Fruit fly (Drosophila melanogaster) whole organism, adult: Measurements from ENCODE around the gene CG14693.

ENCODE experiments used
- CG11617 ChIP-seq: fragments of 200-800 bp; sonication (Bioruptor generic); optimal IDR thresholded peaks from 2 replicates; lab custom pipeline; 2017; ENCODE audit warnings: mild to moderate bottlenecking, missing biosample characterization, missing genetic modification reagents, missing genetic modification characterization
- CG12768 ChIP-seq: fragments of 200-800 bp; sonication (Bioruptor generic); optimal IDR thresholded peaks from 2 replicates; lab custom pipeline; 2017; ENCODE audit warnings: missing biosample characterization, missing genetic modification characterization, mild to moderate bottlenecking, moderate library complexity, missing genetic modification reagents
- CG14711 ChIP-seq: fragments of 200-800 bp; sonication (Bioruptor generic); optimal IDR thresholded peaks from 2 replicates; lab custom pipeline; 2018; ENCODE audit warnings: missing biosample characterization, mild to moderate bottlenecking, missing genetic modification characterization, moderate library complexity
- CG1620 ChIP-seq: fragments of 200-800 bp; sonication (Bioruptor generic); optimal IDR thresholded peaks from 2 replicates; lab custom pipeline; 2016; ENCODE audit warnings: missing biosample characterization, missing genetic modification characterization
- CG33017 ChIP-seq: fragments of 200-800 bp; sonication (Bioruptor generic); optimal IDR thresholded peaks from 2 replicates; lab custom pipeline; 2018; ENCODE audit warnings: missing biosample characterization, mild to moderate bottlenecking, missing genetic modification characterization, moderate library complexity
- CG5204 ChIP-seq: fragments of 200-800 bp; sonication (Bioruptor generic); optimal IDR thresholded peaks from 2 replicates; lab custom pipeline; 2016; ENCODE audit warnings: missing biosample characterization, missing genetic modification characterization
- CG7045 ChIP-seq: fragments of 200-800 bp; sonication (Bioruptor generic); optimal IDR thresholded peaks from 2 replicates; lab custom pipeline; 2017; ENCODE audit warnings: missing biosample characterization, mild to moderate bottlenecking, missing genetic modification characterization
- CG7101 ChIP-seq: fragments of 200-800 bp; sonication (Bioruptor generic); optimal IDR thresholded peaks from 2 replicates; lab custom pipeline; 2018; ENCODE audit warnings: missing biosample characterization, mild to moderate bottlenecking, missing genetic modification characterization, moderate library complexity
- Clk ChIP-seq: fragments of 200-800 bp; sonication (Bioruptor generic); optimal IDR thresholded peaks from 2 replicates; lab custom pipeline; 2017; ENCODE audit warnings: missing biosample characterization, missing genetic modification characterization
- Crg-1 ChIP-seq: fragments of 200-800 bp; sonication (Bioruptor generic); optimal IDR thresholded peaks from 2 replicates; lab custom pipeline; 2016; ENCODE audit warnings: missing biosample characterization, missing genetic modification characterization
- Hr96 ChIP-seq: fragments of 200-800 bp; sonication (Bioruptor generic); optimal IDR thresholded peaks from 2 replicates; lab custom pipeline; 2016; ENCODE audit warnings: missing biosample characterization, missing genetic modification characterization
- Mnt ChIP-seq: fragments of 200-800 bp; sonication (Bioruptor generic); optimal IDR thresholded peaks from 2 replicates; lab custom pipeline; 2016; ENCODE audit warnings: missing biosample characterization, mild to moderate bottlenecking, missing genetic modification characterization
- bab1 ChIP-seq: fragments of 200-800 bp; sonication (Bioruptor generic); optimal IDR thresholded peaks from 3 replicates; lab custom pipeline; 2019; ENCODE audit warnings: missing biosample characterization, mild to moderate bottlenecking, missing genetic modification characterization, moderate library complexity
- cic ChIP-seq: fragments of 200-800 bp; sonication (Bioruptor generic); optimal IDR thresholded peaks from 2 replicates; lab custom pipeline; 2017; ENCODE audit warnings: missing biosample characterization, mild to moderate bottlenecking, missing genetic modification characterization, moderate library complexity
- cnc ChIP-seq, 2 experiments: fragments of >200 bp; optimal IDR thresholded peaks; 2 replicates each; lab custom pipeline; 2017
- kay ChIP-seq: fragments of 200-800 bp; sonication (Bioruptor generic); peaks from one replicate; lab custom pipeline; 2016; ENCODE audit warnings: missing biosample characterization, missing genetic modification characterization, borderline replicate concordance
- ovo ChIP-seq: fragments of 200-800 bp; sonication (Bioruptor generic); optimal IDR thresholded peaks from 2 replicates; lab custom pipeline; 2016; ENCODE audit warnings: missing biosample characterization, missing genetic modification characterization
- pad ChIP-seq: fragments of 200-800 bp; sonication (Bioruptor generic); optimal IDR thresholded peaks from 3 replicates; lab custom pipeline; 2017; ENCODE audit warnings: missing biosample characterization, missing genetic modification characterization, mild to moderate bottlenecking, moderate library complexity, missing genetic modification reagents
- tj ChIP-seq: fragments of 200-800 bp; sonication (Bioruptor generic); optimal IDR thresholded peaks from 3 replicates; lab custom pipeline; 2017; ENCODE audit warnings: missing biosample characterization, mild to moderate bottlenecking, missing genetic modification characterization, moderate library complexity
- toe ChIP-seq: fragments of 200-800 bp; sonication (Bioruptor generic); optimal IDR thresholded peaks from 2 replicates; lab custom pipeline; 2016; ENCODE audit warnings: missing biosample characterization, missing genetic modification characterization

Gene CG14693

DNA sequence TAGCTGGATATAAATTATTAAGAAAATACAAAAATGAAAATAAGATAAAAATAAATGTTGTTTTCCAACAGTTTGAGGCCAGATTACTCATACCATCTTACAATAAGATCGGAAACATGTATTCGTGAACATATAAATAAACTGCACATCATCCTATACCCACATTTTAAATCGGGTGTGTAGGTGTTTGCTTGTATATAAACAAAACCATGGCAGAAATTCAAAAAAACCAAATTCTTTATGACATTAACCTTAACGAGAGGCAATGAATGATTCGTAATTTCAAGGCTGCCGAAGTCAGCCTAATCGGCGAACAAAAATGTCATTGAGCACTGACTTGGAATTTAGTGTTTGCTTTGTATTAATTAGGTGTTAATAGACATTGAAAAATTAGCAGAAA, 36.7 kb downstream of the CG14693 start:
- TF ChIP-seq pad (GFP tag; lab: Kevin White, UChicago) (no peak), CG33017 (tag; lab: Kevin White, UChicago) (no peak), Crg-1 (GFP tag; lab: Kevin White, UChicago) (no peak), CG14711 (tag; lab: Kevin White, UChicago) (no peak)

DNA sequence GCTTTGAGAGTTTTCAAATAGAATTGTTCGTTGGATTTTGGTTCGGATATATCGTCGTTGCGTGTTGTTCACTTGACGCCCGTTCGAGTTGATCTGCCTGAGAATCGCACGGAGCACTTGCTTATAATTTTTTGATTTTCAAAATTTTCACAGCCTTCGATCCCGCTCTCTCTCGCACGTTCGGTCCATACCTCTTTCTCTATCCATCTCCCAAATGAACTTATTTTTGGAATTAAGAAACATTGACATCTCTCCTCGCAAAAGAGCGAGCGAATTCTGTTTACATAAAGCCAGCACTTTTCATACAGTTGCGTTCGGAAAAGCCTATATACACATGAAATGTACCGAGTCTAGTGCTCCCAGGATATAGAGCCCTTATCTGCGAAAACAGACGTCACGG, 37.6 kb downstream of the CG14693 start, which contains the start of the genes CG45076, CG45078 and fau:
CG45076 (minus strand) TSS at position 101 of the 400 bp plus-strand sequence.
CG45078 (minus strand) TSS at position 101 of the 400 bp plus-strand sequence.
fau (minus strand) TSS at position 101 of the 400 bp plus-strand sequence.
- TF ChIP-seq Crg-1 (GFP tag; lab: Kevin White, UChicago): no peak
- TF ChIP-seq CG7045 (GFP tag; lab: Kevin White, UChicago): no peak
- no peak for TF ChIP-seq CG33017 (tag; lab: Kevin White, UChicago)
- TF ChIP-seq cnc (optimal IDR thresholded peaks at IDR 0.05; lab: Kevin White, UChicago): no peak
- no peak for TF ChIP-seq pad (GFP tag; lab: Kevin White, UChicago)
- no peak for TF ChIP-seq CG5204
- no peak for TF ChIP-seq Mnt (GFP tag; lab: Kevin White, UChicago)

DNA sequence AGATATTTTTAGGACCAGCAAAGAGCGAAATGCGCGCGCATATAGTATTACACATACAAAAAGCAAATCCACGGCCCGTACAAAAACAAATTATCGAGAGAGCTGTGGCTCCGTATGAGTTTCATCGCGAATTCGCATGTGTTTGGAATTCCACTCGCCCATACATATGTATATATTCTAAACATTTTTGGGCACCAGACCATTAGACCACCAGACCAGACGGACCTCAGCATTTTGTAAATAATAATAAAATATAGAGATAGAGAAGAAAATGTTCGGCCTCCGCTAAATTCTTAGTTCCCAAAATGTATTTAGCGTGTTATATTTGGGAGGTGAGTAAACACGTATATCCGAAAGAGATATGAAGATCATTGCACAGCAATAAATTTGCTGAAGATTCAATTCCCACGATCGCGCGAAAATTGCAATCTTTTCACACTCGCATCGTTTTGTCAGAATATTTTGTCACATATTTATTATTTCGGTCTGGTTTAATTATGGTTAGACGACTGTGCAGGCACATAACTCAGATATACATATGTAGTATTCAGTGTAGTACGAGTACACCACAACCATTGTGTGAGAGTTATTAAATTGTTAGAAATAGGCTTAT, 38.7 kb downstream of the CG14693 start:
- TF ChIP-seq bab1 (no peak), pad (GFP tag; lab: Kevin White, UChicago) (no peak), CG7101 (tag; lab: Kevin White, UChicago) (no peak), Crg-1 (GFP tag; lab: Kevin White, UChicago) (no peak), Clk (GFP tag; lab: Kevin White, UChicago) (no peak)

DNA sequence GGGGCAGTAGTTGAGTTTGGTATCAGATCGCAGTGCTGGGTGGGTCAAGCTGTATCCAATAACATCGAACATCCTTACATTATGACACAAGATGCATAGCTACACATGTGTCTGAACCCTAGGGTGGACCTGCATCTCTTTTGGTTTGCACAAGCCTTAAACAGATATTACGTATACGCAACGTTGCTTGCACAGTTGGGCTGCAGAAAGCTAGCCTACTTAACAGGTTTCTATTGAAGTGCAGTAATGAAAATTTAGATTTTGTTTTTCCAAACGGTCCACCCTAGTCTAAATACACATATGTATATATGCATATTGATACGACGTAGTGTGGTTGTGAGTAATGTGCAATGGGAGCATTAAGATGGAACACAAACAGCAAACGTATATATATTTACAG, 39.6 kb downstream of the CG14693 start:
- TF ChIP-seq CG7101 (tag; lab: Kevin White, UChicago) (no peak), CG7045 (GFP tag; lab: Kevin White, UChicago) (no peak), Hr96 (no peak), bab1 (no peak), ovo (GFP tag; lab: Kevin White, UChicago) (no peak), CG33017 (tag; lab: Kevin White, UChicago) (no peak), tj (GFP tag; lab: Kevin White, UChicago) (no peak), CG12768 (GFP tag; lab: Kevin White, UChicago) (no peak), CG5204 (no peak), CG1620 (no peak), CG14711 (tag; lab: Kevin White, UChicago) (no peak), pad (GFP tag; lab: Kevin White, UChicago) (no peak)

DNA sequence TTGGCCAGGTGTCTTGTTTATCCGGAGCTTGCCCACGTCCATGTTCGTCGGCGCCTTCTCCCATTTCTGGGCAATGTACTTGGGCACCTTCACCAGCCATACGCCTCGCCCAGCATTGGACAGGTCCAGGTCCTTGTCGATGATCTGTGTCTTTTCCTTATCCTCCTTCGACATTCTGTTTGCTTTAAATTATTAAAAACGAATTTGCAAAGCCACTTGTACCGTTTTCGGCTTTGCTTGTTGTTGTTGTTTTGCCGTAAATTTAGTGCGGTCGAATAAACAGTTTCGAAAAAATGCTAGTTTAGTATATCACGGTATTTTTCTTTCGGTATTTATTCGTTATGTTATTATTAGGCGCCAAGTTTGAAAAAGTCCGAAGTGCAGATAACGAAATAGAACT, 47.3 kb downstream of the CG14693 start, which contains the start of gene TfIIFbeta:
TfIIFbeta (minus strand) TSS at position 279 of the 400 bp plus-strand sequence.
- TF ChIP-seq cic (no peak), Clk (GFP tag; lab: Kevin White, UChicago) (no peak), CG7045 (GFP tag; lab: Kevin White, UChicago) (no peak), CG11617 (no peak), ovo (GFP tag; lab: Kevin White, UChicago) (no peak), kay (GFP tag; lab: Kevin White, UChicago) (no peak), Hr96 (no peak), Crg-1 (GFP tag; lab: Kevin White, UChicago) (no peak), CG5204 (no peak), CG14711 (tag; lab: Kevin White, UChicago) (no peak), CG12768 (GFP tag; lab: Kevin White, UChicago) (no peak), CG33017 (tag; lab: Kevin White, UChicago) (no peak), toe (GFP tag; lab: Kevin White, UChicago) (no peak), Mnt (GFP tag; lab: Kevin White, UChicago) (no peak), CG1620 (no peak)

DNA sequence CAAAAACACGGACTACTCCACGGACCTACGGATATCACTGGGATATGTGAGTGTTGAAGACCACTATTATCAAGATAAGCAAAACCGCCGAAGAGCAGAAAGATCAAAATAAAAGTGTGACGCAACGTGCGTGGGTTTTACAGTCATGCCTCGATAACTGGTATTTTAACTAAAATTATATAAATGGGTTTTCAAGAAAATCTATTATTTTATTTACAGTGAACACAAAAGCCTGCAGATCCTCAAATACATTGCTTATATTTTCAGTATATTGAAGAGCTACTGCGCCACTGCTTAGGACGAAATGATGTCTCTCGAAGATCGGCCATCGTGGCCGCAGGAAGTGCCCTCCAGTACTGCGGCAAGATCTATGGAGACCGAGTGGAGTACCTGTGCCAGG, 52.9 kb downstream of the CG14693 start:
- TF ChIP-seq tj (GFP tag; lab: Kevin White, UChicago): no peak
- no peak for TF ChIP-seq bab1
- no peak for TF ChIP-seq CG11617
- no peak for TF ChIP-seq toe (GFP tag; lab: Kevin White, UChicago)
- TF ChIP-seq cic: no peak
- TF ChIP-seq Clk (GFP tag; lab: Kevin White, UChicago): no peak
- TF ChIP-seq Mnt (GFP tag; lab: Kevin White, UChicago): no peak
